Worm (Caenorhabditis elegans) whole organism, mixed stage, embryonic: ENCODE results near the gene K09C6.8.
"Not testable (repeated sequence)": the region's sequence is repeated elsewhere in the genome, so short reads cannot be mapped to it uniquely, and the experiment has no call there.

Experiments
- M03D4.4 ChIP-seq: sonication (generic microtip); optimal IDR thresholded peaks from 2 replicates; lab custom pipeline; 2017; ENCODE audit warnings: mild to moderate bottlenecking, missing genetic modification characterization, missing compliant biosample characterization
- bed-3 ChIP-seq: fragments of 200-800 bp; sonication (Bioruptor generic); optimal IDR thresholded peaks from 3 replicates; lab custom pipeline; 2018; ENCODE audit warnings: mild to moderate bottlenecking, missing genetic modification characterization, moderate library complexity, missing compliant biosample characterization
- ceh-39 ChIP-seq: fragments of 150-350 bp; optimal IDR thresholded peaks from 2 replicates; lab custom pipeline; 2014; ENCODE audit warnings: missing biosample characterization, missing genetic modification characterization
- ceh-43 ChIP-seq: fragments of 200-800 bp; sonication (Bioruptor generic); optimal IDR thresholded peaks from 2 replicates; lab custom pipeline; 2018; ENCODE audit warnings: mild to moderate bottlenecking, missing genetic modification characterization, moderate library complexity, missing compliant biosample characterization
- ceh-83 ChIP-seq: fragments of 200-800 bp; sonication (Bioruptor generic); optimal IDR thresholded peaks from 2 replicates; lab custom pipeline; 2018; ENCODE audit warnings: mild to moderate bottlenecking, missing genetic modification characterization, missing compliant biosample characterization
- ces-1 ChIP-seq: fragments of 150-350 bp; optimal IDR thresholded peaks from 2 replicates; lab custom pipeline; 2014; ENCODE audit warnings: missing biosample characterization, missing genetic modification reagents, missing genetic modification characterization
- drap-1 ChIP-seq: fragments of 200-800 bp; sonication (Bioruptor generic); optimal IDR thresholded peaks from 3 replicates; lab custom pipeline; 2018; ENCODE audit warnings: mild to moderate bottlenecking, missing genetic modification characterization, missing compliant biosample characterization
- elt-1 ChIP-seq: sonication (generic microtip); optimal IDR thresholded peaks from 2 replicates; lab custom pipeline; 2017; ENCODE audit warnings: missing genetic modification characterization, mild to moderate bottlenecking, missing compliant biosample characterization, antibody characterized with exemption, moderate library complexity, borderline replicate concordance; ENCODE audit not compliant: insufficient read depth
- flh-1 ChIP-seq: fragments of 200-800 bp; sonication (Bioruptor generic); optimal IDR thresholded peaks from 2 replicates; lab custom pipeline; 2018; ENCODE audit warnings: mild to moderate bottlenecking, missing genetic modification characterization, moderate library complexity, missing compliant biosample characterization
- ham-2 ChIP-seq: fragments of 200-800 bp; sonication (Bioruptor generic); optimal IDR thresholded peaks from 2 replicates; lab custom pipeline; 2018; ENCODE audit warnings: mild to moderate bottlenecking, missing genetic modification characterization, missing compliant biosample characterization
- hlh-1 ChIP-seq: fragments of 150-350 bp; optimal IDR thresholded peaks from 2 replicates; lab custom pipeline; 2014; ENCODE audit warnings: missing biosample characterization, missing genetic modification reagents, missing genetic modification characterization
- lin-13 ChIP-seq: fragments of 150-350 bp; optimal IDR thresholded peaks from 2 replicates; lab custom pipeline; 2014; ENCODE audit warnings: missing biosample characterization, missing genetic modification characterization
- lin-32 ChIP-seq: fragments of 200-800 bp; sonication (Bioruptor generic); optimal IDR thresholded peaks from 2 replicates; lab custom pipeline; 2018; ENCODE audit warnings: mild to moderate bottlenecking, missing genetic modification characterization, missing compliant biosample characterization
- lsy-2 ChIP-seq: fragments of 150-350 bp; optimal IDR thresholded peaks from 2 replicates; lab custom pipeline; 2014; ENCODE audit warnings: missing biosample characterization, missing genetic modification characterization
- mab-5 ChIP-seq: fragments of 150-350 bp; optimal IDR thresholded peaks from 2 replicates; lab custom pipeline; 2014; ENCODE audit warnings: missing biosample characterization, missing genetic modification characterization
- mep-1 ChIP-seq: fragments of 150-350 bp; optimal IDR thresholded peaks from 2 replicates; lab custom pipeline; 2017; ENCODE audit warnings: missing biosample characterization, missing genetic modification reagents, missing genetic modification characterization, inconsistent platforms
- nhr-12 ChIP-seq: fragments of 150-350 bp; optimal IDR thresholded peaks from 2 replicates; lab custom pipeline; 2014; ENCODE audit warnings: missing biosample characterization, missing genetic modification characterization
- nhr-2 ChIP-seq: fragments of 150-350 bp; optimal IDR thresholded peaks from 2 replicates; lab custom pipeline; 2014; ENCODE audit warnings: missing biosample characterization, missing genetic modification characterization
- nhr-28 ChIP-seq: fragments of 150-350 bp; optimal IDR thresholded peaks from 2 replicates; lab custom pipeline; 2014; ENCODE audit warnings: missing biosample characterization, missing genetic modification characterization
- nhr-76 ChIP-seq: sonication (generic microtip); optimal IDR thresholded peaks from 2 replicates; lab custom pipeline; 2017; ENCODE audit warnings: missing biosample characterization, missing genetic modification characterization
- pha-4 ChIP-seq: fragments of 150-350 bp; optimal IDR thresholded peaks from 2 replicates; lab custom pipeline; 2018; ENCODE audit warnings: missing biosample characterization, missing genetic modification reagents, missing genetic modification characterization
- sem-2 ChIP-seq: fragments of 200-800 bp; sonication (Bioruptor generic); optimal IDR thresholded peaks from 2 replicates; lab custom pipeline; 2018; ENCODE audit warnings: mild to moderate bottlenecking, missing genetic modification characterization, missing compliant biosample characterization
- snpc-4 ChIP-seq: fragments of 150-350 bp; optimal IDR thresholded peaks from 2 replicates; lab custom pipeline; 2014; ENCODE audit warnings: missing biosample characterization, missing genetic modification characterization
- sptf-1 ChIP-seq: sonication (generic microtip); optimal IDR thresholded peaks from 2 replicates; lab custom pipeline; 2017; ENCODE audit warnings: mild to moderate bottlenecking, missing genetic modification characterization, moderate library complexity, missing compliant biosample characterization
- unc-120 ChIP-seq: sonication (generic microtip); optimal IDR thresholded peaks from 2 replicates; lab custom pipeline; 2017; ENCODE audit warnings: missing genetic modification characterization, missing compliant biosample characterization; ENCODE audit not compliant: poor library complexity, severe bottlenecking
- unc-39 ChIP-seq: fragments of 150-350 bp; optimal IDR thresholded peaks from 2 replicates; lab custom pipeline; 2014; ENCODE audit warnings: missing biosample characterization, missing genetic modification characterization
- unc-62 ChIP-seq: fragments of 150-350 bp; optimal IDR thresholded peaks from 2 replicates; lab custom pipeline; 2014; ENCODE audit warnings: missing biosample characterization, missing genetic modification reagents, missing genetic modification characterization
- zip-8 ChIP-seq: fragments of 150-350 bp; optimal IDR thresholded peaks from 2 replicates; lab custom pipeline; 2014; ENCODE audit warnings: missing biosample characterization, missing genetic modification characterization
- ztf-11 ChIP-seq: fragments of 150-350 bp; optimal IDR thresholded peaks from 2 replicates; lab custom pipeline; 2014; ENCODE audit warnings: missing biosample characterization, missing genetic modification characterization

K09C6.8 gene

ce11 chrV:843118-843517 is at the start of gene K09C6.8:
TSS of gene K09C6.8 (minus strand) at chrV:843218.
- not testable (repeated sequence) for TF ChIP-seq flh-1 (GFP tag; lab: Kevin White, UChicago); ceh-83 (GFP tag; lab: Kevin White, UChicago); pha-4 (tag; lab: Kevin White, UChicago)

ce11 chrV:890835-891234 is 47.8 kb upstream of the K09C6.8 start, which contains the start of gene srlf-22:
TSS of gene srlf-22 (plus strand) at chrV:891135.
- not testable (repeated sequence) for TF ChIP-seq nhr-28 (tag; lab: Kevin White, UChicago); lsy-2; ztf-11 (tag; lab: Kevin White, UChicago)

ce11 chrV:890423-890822 is 47.4 kb upstream of the K09C6.8 start, which contains the start of gene srlf-21:
TSS of gene srlf-21 (minus strand) at chrV:890523.
- TF ChIP-seq ceh-83 (GFP tag; lab: Kevin White, UChicago) (no peak), M03D4.4 (no peak), lsy-2 (no peak), ceh-43 (GFP tag; lab: Kevin White, UChicago) (no peak), mep-1 (tag; lab: Kevin White, UChicago) (no peak)

ce11 chrV:889216-889615 is 46.2 kb upstream of the K09C6.8 start, which contains the start of gene T02B11.6:
TSS of gene T02B11.6 (minus strand) at chrV:889316.
- TF ChIP-seq ceh-39 (tag; lab: Kevin White, UChicago) (no peak), mab-5 (tag; lab: Kevin White, UChicago) (no peak), unc-39 (tag; lab: Kevin White, UChicago) (no peak), mep-1 (tag; lab: Kevin White, UChicago) (no peak), nhr-28 (tag; lab: Kevin White, UChicago) (no peak), ceh-83 (GFP tag; lab: Kevin White, UChicago) (no peak), lin-32 (GFP tag; lab: Kevin White, UChicago) (no peak), unc-62 (no peak), ces-1 (GFP tag; lab: Kevin White, UChicago) (no peak), hlh-1 (tag; lab: Kevin White, UChicago) (no peak), nhr-76 (tag; lab: Kevin White, UChicago) (no peak), ham-2 (GFP tag; lab: Kevin White, UChicago) (no peak), lsy-2 (no peak), bed-3 (GFP tag; lab: Kevin White, UChicago) (no peak), ztf-11 (tag; lab: Kevin White, UChicago) (no peak), ceh-43 (GFP tag; lab: Kevin White, UChicago) (no peak), elt-1 (no peak), sem-2 (no peak), nhr-2 (tag; lab: Kevin White, UChicago) (no peak)
- TF ChIP-seq, all 35 proteins: peak for 0

ce11 chrV:884324-884723 is 41.3 kb upstream of the K09C6.8 start, which contains the start of gene srj-38:
TSS of gene srj-38 (minus strand) at chrV:884424.
- TF ChIP-seq snpc-4 (tag; lab: Kevin White, UChicago), result no peak
- TF ChIP-seq unc-120, result no peak
- no peak for TF ChIP-seq ztf-11 (tag; lab: Kevin White, UChicago)
- TF ChIP-seq mep-1 (tag; lab: Kevin White, UChicago), result no peak
- TF ChIP-seq elt-1, result no peak
- TF ChIP-seq M03D4.4, result no peak
- TF ChIP-seq nhr-28 (tag; lab: Kevin White, UChicago), result no peak
- no peak for TF ChIP-seq unc-39 (tag; lab: Kevin White, UChicago)
- TF ChIP-seq lin-13 (tag; lab: Kevin White, UChicago), result no peak
- no peak for TF ChIP-seq ceh-83 (GFP tag; lab: Kevin White, UChicago)
- TF ChIP-seq, all 35 proteins: peak for 0

ce11 chrV:879171-879570 is 36.2 kb upstream of the K09C6.8 start, which contains the start of gene srg-53:
TSS of gene srg-53 (plus strand) at chrV:879471.
- no peak for TF ChIP-seq sptf-1 (tag; lab: Kevin White, UChicago)
- TF ChIP-seq nhr-76 (tag; lab: Kevin White, UChicago), result no peak
- TF ChIP-seq mep-1 (tag; lab: Kevin White, UChicago), result no peak
- TF ChIP-seq zip-8 (tag; lab: Kevin White, UChicago), result no peak
- TF ChIP-seq drap-1, result no peak
- no peak for TF ChIP-seq snpc-4 (tag; lab: Kevin White, UChicago)
- no peak for TF ChIP-seq elt-1
- TF ChIP-seq lin-32 (GFP tag; lab: Kevin White, UChicago), result no peak
- no peak for TF ChIP-seq nhr-12 (tag; lab: Kevin White, UChicago)
- no peak for TF ChIP-seq unc-120
- no peak for TF ChIP-seq ham-2 (GFP tag; lab: Kevin White, UChicago)
- no peak for TF ChIP-seq flh-1 (GFP tag; lab: Kevin White, UChicago)
- TF ChIP-seq pha-4 (tag; lab: Kevin White, UChicago), result no peak
- TF ChIP-seq mab-5 (tag; lab: Kevin White, UChicago), result no peak
